Fruit fly (Drosophila melanogaster) whole organism, larva: ENCODE data around the gene Irp-1B.

ENCODE experiments used
- noc ChIP-seq: fragments of 200-800 bp; sonication (Bioruptor generic); optimal IDR thresholded peaks from 3 replicates; lab custom pipeline; 2019; ENCODE audit warnings: missing biosample characterization, mild to moderate bottlenecking, missing genetic modification characterization, moderate library complexity

Gene Irp-1B

DNA sequence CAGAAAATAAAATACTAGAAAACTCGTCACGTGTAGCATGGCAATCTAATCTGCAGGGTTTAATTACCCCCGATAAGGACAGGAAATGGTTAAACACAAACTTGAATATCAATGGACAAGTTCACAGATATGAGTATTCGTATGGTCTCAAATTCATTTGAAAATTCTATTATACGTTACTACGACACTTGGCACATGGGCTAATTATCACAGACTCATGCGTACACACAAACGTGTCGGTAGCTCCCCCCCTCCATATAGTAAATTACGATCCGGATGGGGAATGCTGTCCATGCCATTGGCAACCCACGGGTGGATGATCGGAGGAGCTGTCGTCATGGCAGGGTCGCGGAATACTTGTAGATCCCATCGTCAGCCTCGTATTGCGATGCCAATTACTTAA is 18.3 kb downstream of the Irp-1B start:
- peak; percentile 13 for TF ChIP-seq noc (tag; lab: Kevin White, UChicago)

DNA sequence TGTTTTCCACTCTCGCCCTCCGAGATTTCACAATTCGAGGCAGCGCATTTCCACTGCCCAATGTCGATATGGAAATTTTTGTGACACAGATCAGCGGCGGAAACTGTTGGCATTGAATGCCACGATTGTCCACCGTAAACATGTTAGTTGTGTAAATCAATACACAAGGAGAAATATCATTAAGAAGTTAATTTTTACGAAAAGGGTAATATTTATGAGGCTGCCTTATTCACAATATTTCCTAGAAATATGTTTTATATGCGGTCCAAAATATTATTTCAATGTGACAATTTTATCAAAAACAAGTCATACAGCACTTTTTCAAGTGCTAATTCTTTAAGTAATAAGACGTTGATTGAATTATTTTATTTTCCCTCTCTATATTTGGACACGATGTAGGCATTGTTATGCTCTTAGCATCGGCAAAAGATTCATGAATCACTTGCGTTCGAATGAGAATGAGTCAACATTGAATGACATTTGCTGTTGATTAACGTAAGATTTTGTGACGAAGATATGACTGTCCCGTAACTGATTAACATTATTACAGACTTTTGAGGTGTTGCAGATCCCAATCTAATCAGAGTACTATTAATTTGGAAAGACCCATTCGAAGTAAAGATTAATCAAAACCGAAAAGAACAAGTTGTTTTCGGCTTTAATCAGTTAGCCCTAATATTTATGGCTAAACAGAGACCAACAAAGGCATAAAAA is 18.9 kb downstream of the Irp-1B start:
- TF ChIP-seq noc (tag; lab: Kevin White, UChicago), result no peak

DNA sequence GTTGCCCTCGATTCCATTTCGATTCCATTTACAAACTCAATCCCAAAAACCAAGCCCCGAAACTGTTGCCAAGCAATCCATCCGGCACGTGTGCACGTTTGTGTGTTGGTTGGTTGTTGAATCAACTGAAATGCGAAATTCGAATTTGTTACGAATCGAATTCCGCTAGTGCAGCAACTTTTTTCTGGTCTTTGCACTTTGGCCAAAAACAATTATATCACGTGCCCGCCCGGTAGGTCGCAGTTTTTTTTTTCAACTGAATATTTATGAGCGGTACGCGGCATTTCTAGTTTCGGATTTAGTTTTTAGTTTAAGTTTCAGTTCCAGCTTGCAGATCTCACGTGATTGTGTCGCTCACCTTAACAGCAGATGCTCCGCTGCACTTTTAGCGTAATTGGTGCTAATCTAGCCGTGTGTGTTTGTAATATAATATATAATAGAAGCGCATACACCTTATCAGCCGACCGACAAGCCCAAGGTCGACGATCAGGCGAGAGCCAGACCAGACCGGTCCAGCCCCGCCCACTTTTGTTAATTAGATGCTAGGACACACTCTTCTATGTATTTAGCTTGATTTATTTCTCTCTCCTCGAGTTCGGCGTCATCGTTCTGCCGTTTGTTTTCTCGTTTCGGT is 19.5 kb downstream of the Irp-1B start:
- TF ChIP-seq noc (tag; lab: Kevin White, UChicago), result no peak

DNA sequence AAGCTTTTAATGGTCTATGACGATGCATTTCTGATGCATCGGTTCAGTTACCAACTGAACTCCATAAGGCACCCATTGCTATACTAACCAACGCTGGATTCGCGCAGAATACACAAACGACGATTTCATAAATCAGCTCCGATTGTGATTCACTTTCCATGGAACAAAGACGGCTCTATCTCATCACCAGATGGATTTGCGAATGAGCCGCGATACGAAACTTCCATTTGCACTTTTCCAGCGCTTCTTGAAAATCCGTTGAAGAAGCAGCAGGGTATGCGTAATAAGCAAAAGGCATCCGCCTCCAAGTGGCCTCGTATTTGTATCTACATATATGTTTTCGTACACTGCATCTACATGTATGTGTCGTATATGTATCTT is 20.1 kb downstream of the Irp-1B start:
- no peak for TF ChIP-seq noc (tag; lab: Kevin White, UChicago)

DNA sequence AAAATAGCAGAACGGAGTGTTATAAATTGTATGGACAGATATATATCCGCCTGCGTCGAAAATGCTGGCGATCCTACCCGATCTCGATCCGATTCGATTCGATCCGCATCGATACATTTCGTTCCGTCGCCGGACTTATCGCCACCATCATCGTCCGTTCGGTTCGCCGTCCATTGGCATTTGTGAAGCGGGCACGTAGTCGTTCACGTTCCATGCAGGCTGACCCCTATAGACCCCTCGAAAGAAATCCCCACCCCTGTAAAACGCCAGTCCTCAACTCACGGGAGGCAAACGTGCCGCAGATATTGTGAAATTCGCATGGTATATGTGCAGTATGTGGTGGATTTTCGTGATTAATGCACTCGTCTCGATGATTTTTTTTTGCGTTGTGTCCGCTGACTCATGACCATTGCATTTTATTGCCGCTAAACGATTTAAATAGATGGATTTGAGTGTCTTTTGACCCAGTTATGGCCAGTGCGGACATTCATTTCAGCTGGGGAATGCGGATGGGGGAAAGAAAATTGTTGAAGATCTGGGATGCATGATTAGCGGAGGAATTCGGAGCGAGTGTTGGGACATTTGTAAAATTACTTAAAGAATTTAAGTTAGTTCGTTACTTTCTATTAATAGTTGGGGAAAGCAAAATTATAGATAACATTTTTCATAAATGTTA is 20.7 kb downstream of the Irp-1B start:
- no peak for TF ChIP-seq noc (tag; lab: Kevin White, UChicago)

DNA sequence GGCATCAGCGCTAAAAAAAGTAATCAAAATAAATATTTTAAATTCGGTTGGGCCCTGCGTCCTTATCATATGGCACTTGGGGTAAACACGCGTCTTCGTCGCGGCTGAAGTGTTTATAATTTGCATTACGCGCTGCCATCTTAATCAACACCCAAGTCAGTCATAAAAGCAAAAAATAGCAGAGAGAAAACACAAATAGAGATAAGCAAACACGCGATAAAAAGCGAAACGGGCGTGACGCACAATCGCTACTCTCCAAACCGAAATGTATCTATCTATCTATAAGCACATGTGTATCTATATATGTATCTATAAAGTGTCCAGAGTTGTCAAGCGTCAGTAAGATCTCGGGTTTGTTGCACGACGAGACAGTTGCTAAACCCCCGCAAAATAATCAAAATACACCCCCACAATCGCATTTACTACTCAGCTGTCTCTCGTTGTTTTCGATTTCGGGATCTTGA is 21.7 kb downstream of the Irp-1B start:
- peak; percentile 89 for TF ChIP-seq noc (tag; lab: Kevin White, UChicago)

DNA sequence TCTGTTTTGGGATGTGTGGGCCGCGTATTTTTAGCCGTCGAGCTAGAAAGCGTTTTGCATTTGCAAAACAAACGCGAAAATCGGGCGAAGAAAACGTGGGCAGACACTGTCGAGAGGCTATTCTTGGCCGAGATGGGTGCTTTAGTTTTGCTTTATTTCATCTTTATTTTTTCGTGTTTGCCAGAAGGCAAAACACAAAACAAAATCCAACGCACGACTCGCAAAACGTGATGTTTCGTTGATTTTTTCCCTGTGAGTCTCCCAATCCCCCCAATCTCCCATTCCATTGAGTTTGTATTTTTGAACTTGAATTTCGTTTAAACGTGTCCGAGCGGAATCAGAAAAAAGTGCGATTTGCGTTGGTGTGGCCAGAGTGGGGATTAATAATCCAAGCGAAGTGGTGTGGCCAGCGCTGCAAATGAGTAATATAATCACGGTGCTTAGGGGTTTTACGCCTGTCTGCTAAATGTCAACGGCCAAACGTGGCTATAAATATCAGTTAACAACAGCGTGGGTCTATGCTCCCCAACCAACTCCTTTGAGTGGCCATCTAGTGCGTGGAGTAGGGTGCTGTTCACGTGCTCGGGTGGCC is 22.7 kb downstream of the Irp-1B start:
- TF ChIP-seq noc (tag; lab: Kevin White, UChicago), result no peak

DNA sequence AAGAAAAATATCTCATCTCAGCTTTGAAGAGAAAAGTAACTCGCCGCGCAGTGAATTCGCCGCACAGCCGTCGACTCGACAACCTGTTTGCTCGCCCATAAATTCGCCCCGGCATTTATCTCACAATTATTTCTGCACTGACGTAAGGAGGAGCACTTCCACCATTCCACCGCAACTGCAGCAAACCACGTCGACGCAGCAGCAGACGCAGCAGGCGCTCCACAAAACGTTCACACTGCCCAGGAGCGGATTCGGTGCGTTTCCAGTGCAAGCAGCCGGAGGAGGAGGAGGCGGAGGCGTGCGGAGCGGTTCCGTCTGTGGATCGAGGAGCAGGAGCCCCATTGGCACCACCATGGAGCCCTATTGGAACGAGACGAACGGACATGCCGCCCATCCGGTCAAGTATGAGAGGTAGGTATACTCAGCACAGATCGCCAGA is 23.6 kb downstream of the Irp-1B start:
- no peak for TF ChIP-seq noc (tag; lab: Kevin White, UChicago)

DNA sequence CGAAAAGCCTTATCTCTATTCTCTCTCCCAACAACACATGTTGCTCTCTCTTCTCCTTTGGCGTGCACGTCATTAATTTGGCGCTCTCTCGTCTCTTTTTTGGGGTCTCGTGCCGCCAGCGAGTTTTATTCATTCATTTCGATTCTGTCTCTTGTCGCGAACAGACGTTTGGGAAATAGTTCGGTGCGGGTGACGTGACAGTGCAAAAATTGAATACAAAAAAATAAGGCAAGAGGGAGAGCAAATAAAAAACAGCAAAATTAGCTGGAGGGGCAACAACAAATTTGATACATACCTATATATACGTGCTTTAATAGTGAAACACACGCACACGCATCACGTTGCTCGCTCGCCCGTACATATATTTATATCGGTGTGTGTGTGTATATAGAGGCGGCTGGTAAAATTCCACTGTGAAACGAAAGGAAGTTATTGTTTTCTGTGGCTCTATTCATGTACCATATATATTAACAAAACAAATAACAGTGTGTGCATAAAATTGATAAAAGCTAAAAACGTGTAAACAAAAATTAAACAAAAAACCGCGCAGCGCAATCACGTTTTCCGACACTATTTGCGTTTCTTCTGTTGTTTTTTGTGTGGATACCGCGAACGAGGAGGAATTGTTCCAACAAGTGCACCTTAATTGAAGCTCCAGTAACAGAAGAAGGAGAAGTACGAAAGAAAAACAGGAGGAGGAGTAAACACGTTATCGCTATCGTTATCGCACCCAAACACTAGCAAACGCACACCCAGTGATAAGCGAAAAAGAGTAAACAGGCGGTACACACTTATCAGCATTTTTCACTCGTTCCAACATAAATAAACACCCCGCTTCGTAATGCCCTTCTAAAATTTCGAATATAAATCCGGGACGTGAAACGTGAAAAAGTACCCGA is 24.3 kb downstream of the Irp-1B start, which contains the start of gene cwo:
Gene cwo (plus strand): TSS at position 131 of the 899 bp plus-strand sequence.
- TF ChIP-seq noc (tag; lab: Kevin White, UChicago), result no peak

DNA sequence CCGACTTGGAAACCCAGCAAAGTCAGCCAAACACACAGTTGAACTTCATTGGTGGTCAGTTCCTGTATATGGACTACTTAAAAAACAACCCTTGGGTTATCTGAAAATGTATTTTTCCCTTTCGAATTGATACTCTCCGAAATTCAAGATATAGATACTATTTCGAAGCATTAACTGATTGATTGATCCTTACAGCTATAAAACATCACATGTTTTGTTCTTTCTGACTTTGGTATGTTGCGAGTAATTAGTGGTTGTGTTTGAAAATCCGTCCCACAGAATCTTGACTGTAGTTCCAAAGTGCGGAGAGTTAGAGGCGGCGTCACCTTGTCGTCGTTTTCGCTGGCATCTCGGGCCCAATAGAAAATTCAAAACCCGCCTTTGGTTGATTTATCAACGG is 32.6 kb downstream of the Irp-1B start:
- peak; percentile 39 for TF ChIP-seq noc (tag; lab: Kevin White, UChicago)

DNA sequence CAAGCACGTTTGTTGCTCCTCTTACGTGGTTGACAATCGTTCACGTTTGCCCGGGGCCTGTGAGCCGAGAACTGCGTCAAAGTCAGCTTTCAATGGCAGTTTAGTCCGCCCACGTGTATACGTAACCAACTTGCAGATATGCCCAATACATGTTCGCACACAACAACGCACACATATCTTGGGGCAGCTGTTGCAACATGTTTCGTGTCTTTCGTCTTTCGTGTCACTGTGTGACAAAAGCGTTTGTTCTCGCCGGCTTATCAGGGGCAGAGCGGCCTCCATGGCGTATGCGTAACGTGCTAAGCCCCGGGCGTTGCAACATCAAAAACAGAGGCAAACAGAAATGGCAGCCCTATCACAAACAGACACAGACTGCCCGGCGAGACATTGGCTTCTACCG is 33.3 kb downstream of the Irp-1B start:
- no peak for TF ChIP-seq noc (tag; lab: Kevin White, UChicago)

DNA sequence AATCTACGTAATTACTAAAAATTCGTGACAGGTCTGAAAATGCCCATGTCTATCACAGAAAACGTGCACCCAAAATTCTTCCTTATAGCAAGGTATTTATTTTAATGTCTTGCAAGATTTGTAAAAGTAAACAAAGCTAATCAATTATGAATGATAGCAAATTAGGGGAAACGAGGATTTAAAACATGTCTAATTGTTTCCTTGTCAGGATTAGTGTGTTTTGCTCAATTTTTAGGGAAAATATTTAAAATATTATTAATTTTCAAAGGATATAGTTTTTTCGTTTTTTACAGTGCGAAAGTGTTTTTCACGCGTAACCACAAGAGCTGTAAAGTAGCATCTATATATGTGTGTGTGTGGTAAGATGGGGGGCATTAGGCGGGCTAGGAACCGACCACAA is 33.7 kb downstream of the Irp-1B start:
- no peak for TF ChIP-seq noc (tag; lab: Kevin White, UChicago)

DNA sequence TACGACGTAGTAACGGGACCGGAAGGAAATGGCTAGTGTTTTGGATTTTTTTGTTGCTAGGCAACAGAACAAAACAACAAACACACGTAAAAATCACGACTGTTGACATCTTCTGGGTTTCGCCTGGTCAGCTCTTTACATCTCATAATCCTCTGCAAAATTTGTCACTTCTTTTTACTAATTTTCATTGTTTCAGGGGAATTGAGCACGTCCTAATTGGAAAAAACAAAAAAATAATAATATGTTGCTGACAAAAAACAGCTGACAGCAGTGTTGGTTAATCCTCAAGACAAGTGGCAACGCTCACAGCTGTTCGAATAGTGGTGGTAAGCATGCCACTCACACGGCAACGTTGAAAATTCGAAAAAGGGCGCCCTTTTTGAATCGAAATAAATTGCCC is 34.8 kb downstream of the Irp-1B start, which contains the start of gene Rfx:
Gene Rfx (minus strand): TSS at position 220 of the 400 bp plus-strand sequence.
- peak; percentile 59 for TF ChIP-seq noc (tag; lab: Kevin White, UChicago)

DNA sequence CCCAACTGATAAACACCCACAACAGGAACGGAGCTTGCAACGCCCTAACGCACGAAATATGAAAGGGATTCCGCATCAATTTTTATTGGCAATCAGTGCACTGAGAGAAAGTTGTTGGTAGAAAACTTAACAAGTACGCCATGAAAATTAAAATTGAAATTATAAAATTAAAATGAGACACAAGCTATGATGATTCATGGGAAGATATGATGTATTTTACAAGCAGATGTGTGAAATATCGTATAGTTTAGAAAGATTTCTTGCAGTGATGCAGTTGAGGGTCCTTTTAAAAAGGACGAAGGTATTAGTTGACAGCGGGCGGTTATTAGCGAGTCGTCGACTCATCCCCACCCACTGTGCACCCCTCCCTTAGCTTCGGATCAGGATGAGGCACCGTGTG is 42.2 kb downstream of the Irp-1B start:
- no peak for TF ChIP-seq noc (tag; lab: Kevin White, UChicago)

DNA sequence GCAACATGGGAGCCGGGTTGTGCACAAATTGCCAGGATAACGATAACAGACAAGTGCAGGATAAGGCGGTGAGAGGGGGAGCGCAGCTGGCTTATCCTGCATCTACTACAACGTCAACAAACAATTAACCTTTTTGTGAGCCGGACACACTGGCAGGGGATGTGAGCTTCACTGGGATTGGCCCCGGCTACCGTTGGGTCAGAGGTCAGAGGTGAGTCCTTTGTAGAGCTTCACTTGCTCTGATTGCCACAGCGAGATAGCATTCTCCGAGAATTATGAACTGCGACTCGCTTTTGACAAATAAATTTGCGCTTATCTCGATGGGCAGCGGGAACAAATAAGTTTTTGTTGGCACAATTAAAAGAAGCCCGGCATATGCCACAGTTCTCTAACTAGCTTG is 42.9 kb downstream of the Irp-1B start:
- no peak for TF ChIP-seq noc (tag; lab: Kevin White, UChicago)
